Fruit fly (Drosophila melanogaster): ENCODE measurements around the gene Set8.

Set8 gene

DNA sequence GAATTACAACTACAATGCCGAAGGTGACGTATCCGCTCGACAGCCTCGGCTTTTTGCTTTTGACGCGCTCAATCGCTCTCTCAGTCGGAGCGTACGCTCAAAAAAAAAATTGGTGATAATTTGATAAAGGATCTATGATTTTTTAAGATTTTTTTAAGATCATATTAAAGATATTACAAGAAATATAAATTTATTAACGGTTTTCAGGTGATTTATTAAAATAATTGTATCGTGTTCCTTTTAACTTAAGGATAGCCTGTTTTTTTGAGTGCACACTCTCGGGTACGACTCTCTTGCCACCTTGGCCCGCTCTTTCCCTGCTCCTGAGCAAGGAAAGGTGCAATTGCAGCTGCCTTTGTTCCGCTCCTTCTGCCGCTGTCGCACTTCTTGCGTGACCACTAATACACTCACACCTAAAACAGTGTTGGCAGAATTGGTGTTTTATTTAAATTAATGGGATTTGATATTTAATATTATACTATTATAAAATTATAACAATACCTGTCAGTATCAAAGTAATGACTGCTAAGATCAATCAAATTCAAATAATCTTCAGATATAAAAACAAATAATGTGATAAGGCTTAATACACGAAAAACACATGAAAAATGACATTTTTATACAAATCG, 37.8 kb upstream of the Set8 start (continued):
- TF ChIP-seq Ets65A (GFP tag) = peak; percentile 92
- peak; percentile 58 for TF ChIP-seq Hr3 (GFP tag; optimal IDR thresholded peaks at IDR 0.05)
- peak; percentile 49 for TF ChIP-seq CG4707 (GFP tag; optimal IDR thresholded peaks at IDR 0.05)
- no peak for TF ChIP-seq Fer2 (tag; optimal IDR thresholded peaks at IDR 0.05)
- TF ChIP-seq CG9727 (GFP tag; optimal IDR thresholded peaks at IDR 0.05) = peak; percentile 97
- peak; percentile 95 for TF ChIP-seq zen (tag; optimal IDR thresholded peaks at IDR 0.05)
- peak; percentile 67 for TF ChIP-seq Xbp1 (GFP tag; optimal IDR thresholded peaks at IDR 0.05)
- TF ChIP-seq Bgb (GFP tag; IDR thresholded peaks at IDR 0.05; ENCODE audit: partially characterized antibody) = no peak
- TF ChIP-seq caup (GFP tag; optimal IDR thresholded peaks at IDR 0.05; ENCODE audit: severe bottlenecking) = peak; percentile 75
- no peak for TF ChIP-seq rib (GFP tag; IDR thresholded peaks at IDR 0.05)
- TF ChIP-seq GATAe (GFP tag; conservative IDR thresholded peaks at IDR 0.05) = no peak; the same call in 1 of the 2 replicates
- TF ChIP-seq C15 (GFP tag; IDR thresholded peaks at IDR 0.05) = no peak
- TF ChIP-seq otp (GFP tag; IDR thresholded peaks at IDR 0.05) = peak; percentile 81; the same call in 2 of the 3 replicates
- TF ChIP-seq lbe (GFP tag; optimal IDR thresholded peaks at IDR 0.05) = peak; percentile 94
- no peak for TF ChIP-seq ERR (GFP tag; optimal IDR thresholded peaks at IDR 0.05)
- TF ChIP-seq CG31441 (GFP tag; IDR thresholded peaks at IDR 0.05) = peak; percentile 79
- TF ChIP-seq D (optimal IDR thresholded peaks at IDR 0.05) = no peak
- TF ChIP-seq D (GFP tag; optimal IDR thresholded peaks at IDR 0.05) = peak; percentile 82
- TF ChIP-seq CG9609 (GFP tag; optimal IDR thresholded peaks at IDR 0.05) = no peak
- peak; percentile 54 for TF ChIP-seq CG9437 (GFP tag; optimal IDR thresholded peaks at IDR 0.05)
- peak; percentile 48 for TF ChIP-seq CG34376 (GFP tag; optimal IDR thresholded peaks at IDR 0.05)
- no peak for TF ChIP-seq Dfd (GFP tag; optimal IDR thresholded peaks at IDR 0.05)
- TF ChIP-seq al (GFP tag; IDR thresholded peaks at IDR 0.05) = peak; percentile 54; the same call in 1 of the 2 replicates
- TF ChIP-seq MBD-R2 (GFP tag; IDR thresholded peaks at IDR 0.05) = peak; percentile 30; the same call in 1 of the 2 replicates
- TF ChIP-seq nau (GFP tag; optimal IDR thresholded peaks at IDR 0.05) = no peak
- TF ChIP-seq Asciz (GFP tag; optimal IDR thresholded peaks at IDR 0.05) = no peak
- TF ChIP-seq pzg (GFP tag; optimal IDR thresholded peaks at IDR 0.05) = no peak
- no peak for TF ChIP-seq Mes4 (GFP tag; optimal IDR thresholded peaks at IDR 0.05)
- TF ChIP-seq Rx (GFP tag; IDR thresholded peaks at IDR 0.05) = 0 out of 2 replicates have a peak, but pooled peaks have one; percentile 6
- TF ChIP-seq Bdp1 (GFP tag; optimal IDR thresholded peaks at IDR 0.05) = peak; percentile 20
- TF ChIP-seq Atf3 (GFP tag; optimal IDR thresholded peaks at IDR 0.05) = no peak
- peak; percentile 68; the same call in 1 of the 3 replicates for TF ChIP-seq ken (GFP tag; IDR thresholded peaks at IDR 0.05)
- TF ChIP-seq sens-2 (GFP tag; IDR thresholded peaks at IDR 0.05) = 0 out of 2 replicates have a peak, but pooled peaks have one; percentile 50
- no peak for TF ChIP-seq stwl (tag; optimal IDR thresholded peaks at IDR 0.05)
- TF ChIP-seq Tbp (GFP tag; optimal IDR thresholded peaks at IDR 0.05) = no peak
- peak; percentile 55; the same call in 1 of the 3 replicates for TF ChIP-seq CG2199 (GFP tag; IDR thresholded peaks at IDR 0.05)
- no peak for TF ChIP-seq ab (GFP tag; optimal IDR thresholded peaks at IDR 0.05)
- no peak for TF ChIP-seq HLHmδ (GFP tag; optimal IDR thresholded peaks at IDR 0.05)
- TF ChIP-seq ind (GFP tag; optimal IDR thresholded peaks at IDR 0.05) = peak; percentile 40
- TF ChIP-seq psq (GFP tag; optimal IDR thresholded peaks at IDR 0.05) = peak; percentile 55
- TF ChIP-seq emc (GFP tag; optimal IDR thresholded peaks at IDR 0.05) = no peak
- peak; percentile 64 for TF ChIP-seq Spps (tag; optimal IDR thresholded peaks at IDR 0.05)
- peak; percentile 75 for TF ChIP-seq nmo (GFP tag; optimal IDR thresholded peaks at IDR 0.05)
- peak in 1 of 3 experiments; percentile 88 for TF ChIP-seq lola (GFP tag; optimal IDR thresholded peaks at IDR 0.05)
- TF ChIP-seq fd96Cb (tag; optimal IDR thresholded peaks at IDR 0.05) = peak; percentile 63
- TF ChIP-seq CG12659 (GFP tag; optimal IDR thresholded peaks at IDR 0.05) = peak; percentile 65
- TF ChIP-seq CG14667 (GFP tag; IDR thresholded peaks at IDR 0.05) = peak; percentile 72
- no peak for TF ChIP-seq Vsx1 (GFP tag; optimal IDR thresholded peaks at IDR 0.05)
- peak; percentile 47; the same call in 1 of the 2 replicates for TF ChIP-seq toy (GFP tag; IDR thresholded peaks at IDR 0.05)
- no peak for TF ChIP-seq dmrt99B (tag; optimal IDR thresholded peaks at IDR 0.05)

Measured in whole organism, embryonic.